Worm (Caenorhabditis elegans) whole organism, late embryonic: ENCODE measurements around the gene Y73C8B.9.

Source experiments
- C08G9.2 ChIP-seq: sonication (generic microtip); optimal IDR thresholded peaks from 2 replicates; lab custom pipeline; 2016; ENCODE audit warnings: mild to moderate bottlenecking, missing genetic modification characterization, moderate library complexity, missing compliant biosample characterization
- C38D4.7 ChIP-seq: fragments of 200-800 bp; sonication (Bioruptor generic); optimal IDR thresholded peaks from 2 replicates; lab custom pipeline; 2018; ENCODE audit warnings: mild to moderate bottlenecking, missing genetic modification characterization, moderate library complexity, missing compliant biosample characterization
- ceh-2 ChIP-seq: sonication (generic microtip); optimal IDR thresholded peaks from 2 replicates; lab custom pipeline; 2016; ENCODE audit warnings: missing genotype, missing genetic modification characterization, missing compliant biosample characterization
- ceh-22 ChIP-seq: sonication (generic microtip); optimal IDR thresholded peaks from 2 replicates; lab custom pipeline; 2017; ENCODE audit warnings: missing biosample characterization, missing genetic modification characterization
- ceh-24 ChIP-seq: sonication (generic microtip); optimal IDR thresholded peaks from 2 replicates; lab custom pipeline; 2016; ENCODE audit warnings: mild to moderate bottlenecking, missing genetic modification characterization, missing compliant biosample characterization
- ceh-30 ChIP-seq: fragments of 150-350 bp; optimal IDR thresholded peaks from 2 replicates; lab custom pipeline; 2014; ENCODE audit warnings: missing biosample characterization, missing genetic modification characterization
- ceh-31 ChIP-seq: sonication (generic microtip); optimal IDR thresholded peaks from 2 replicates; lab custom pipeline; 2016; ENCODE audit warnings: missing genetic modification characterization, missing compliant biosample characterization
- ceh-34 ChIP-seq: sonication (generic microtip); optimal IDR thresholded peaks from 2 replicates; lab custom pipeline; 2016; ENCODE audit warnings: mild to moderate bottlenecking, missing genetic modification characterization, missing compliant biosample characterization
- ceh-45 ChIP-seq: fragments of 200-800 bp; sonication (Bioruptor generic); IDR thresholded peaks from 2 replicates; pipeline ENCODE4 v1.3.6; 2022; ENCODE audit warnings: missing genetic modification reagents, missing genetic modification characterization, missing compliant biosample characterization
- ceh-48 ChIP-seq: sonication (generic microtip); optimal IDR thresholded peaks from 2 replicates; lab custom pipeline; 2016; ENCODE audit warnings: missing genetic modification characterization, inconsistent platforms, missing compliant biosample characterization
- ceh-6 ChIP-seq: fragments of 200-800 bp; sonication (Bioruptor generic); optimal IDR thresholded peaks from 2 replicates; lab custom pipeline; 2018; ENCODE audit warnings: mild to moderate bottlenecking, missing genetic modification characterization, missing compliant biosample characterization
- dmd-4 ChIP-seq: sonication (generic microtip); optimal IDR thresholded peaks from 2 replicates; lab custom pipeline; 2016; ENCODE audit warnings: borderline replicate concordance, missing genetic modification characterization, missing compliant biosample characterization
- elt-2 ChIP-seq: sonication (generic microtip); optimal IDR thresholded peaks from 2 replicates; lab custom pipeline; 2016; ENCODE audit warnings: missing genetic modification reagents, missing genetic modification characterization, missing compliant biosample characterization
- fax-1 ChIP-seq: sonication (generic microtip); optimal IDR thresholded peaks from 2 replicates; lab custom pipeline; 2016; ENCODE audit warnings: missing genotype, missing genetic modification characterization, missing compliant biosample characterization
- fkh-6 ChIP-seq: sonication (generic microtip); optimal IDR thresholded peaks from 2 replicates; lab custom pipeline; 2016; ENCODE audit warnings: missing genetic modification characterization, missing compliant biosample characterization
- gmeb-2 ChIP-seq: sonication (generic microtip); optimal IDR thresholded peaks from 2 replicates; lab custom pipeline; 2016; ENCODE audit warnings: missing genetic modification characterization, inconsistent platforms, missing compliant biosample characterization
- hlh-13 ChIP-seq: fragments of 200-800 bp; sonication (Bioruptor generic); optimal IDR thresholded peaks from 2 replicates; lab custom pipeline; 2018; ENCODE audit warnings: mild to moderate bottlenecking, missing genetic modification characterization, missing compliant biosample characterization
- hlh-6 ChIP-seq: sonication (generic microtip); optimal IDR thresholded peaks from 2 replicates; lab custom pipeline; 2016; ENCODE audit warnings: missing genotype, missing genetic modification characterization, missing compliant biosample characterization
- lin-11 ChIP-seq: fragments of 200-800 bp; sonication (Bioruptor generic); optimal IDR thresholded peaks from 2 replicates; lab custom pipeline; 2018; ENCODE audit warnings: mild to moderate bottlenecking, missing genetic modification characterization, missing compliant biosample characterization
- madf-2 ChIP-seq: sonication (generic microtip); optimal IDR thresholded peaks from 2 replicates; lab custom pipeline; 2017; ENCODE audit warnings: missing genetic modification characterization, missing compliant biosample characterization
- nfya-1 ChIP-seq: sonication (generic microtip); optimal IDR thresholded peaks from 2 replicates; lab custom pipeline; 2017; ENCODE audit warnings: missing genetic modification characterization, mild to moderate bottlenecking, missing compliant biosample characterization, antibody characterized with exemption, moderate library complexity
- nhr-232 ChIP-seq: sonication (generic microtip); optimal IDR thresholded peaks from 2 replicates; lab custom pipeline; 2016; ENCODE audit warnings: missing genetic modification characterization, missing compliant biosample characterization
- npax-4 ChIP-seq: sonication (generic microtip); optimal IDR thresholded peaks from 2 replicates; lab custom pipeline; 2016; ENCODE audit warnings: missing genetic modification characterization, missing compliant biosample characterization
- odd-2 ChIP-seq: sonication (generic microtip); optimal IDR thresholded peaks from 2 replicates; lab custom pipeline; 2017; ENCODE audit warnings: antibody characterized with exemption, mild to moderate bottlenecking, missing genetic modification characterization, missing compliant biosample characterization
- pag-3 ChIP-seq: sonication (generic microtip); optimal IDR thresholded peaks from 2 replicates; lab custom pipeline; 2016; ENCODE audit warnings: missing compliant biosample characterization, missing genetic modification characterization, borderline replicate concordance
- pat-9 ChIP-seq: fragments of 200-800 bp; sonication (Bioruptor generic); optimal IDR thresholded peaks from 2 replicates; lab custom pipeline; 2018; ENCODE audit warnings: mild to moderate bottlenecking, missing genetic modification characterization, moderate library complexity, missing compliant biosample characterization
- pax-1 ChIP-seq: fragments of 150-350 bp; optimal IDR thresholded peaks from 2 replicates; lab custom pipeline; 2014; ENCODE audit warnings: missing biosample characterization, missing genetic modification characterization
- pha-4 ChIP-seq: fragments of 150-350 bp; optimal IDR thresholded peaks from 2 replicates; lab custom pipeline; 2018; ENCODE audit warnings: missing biosample characterization, missing genetic modification reagents, missing genetic modification characterization
- pqm-1 ChIP-seq: sonication (generic microtip); optimal IDR thresholded peaks from 2 replicates; lab custom pipeline; 2016; ENCODE audit warnings: missing genetic modification characterization, missing compliant biosample characterization
- sox-2 ChIP-seq: fragments of 200-800 bp; sonication (Bioruptor generic); IDR thresholded peaks from 2 replicates; pipeline ENCODE4 v1.3.6; 2022; ENCODE audit warnings: missing genetic modification reagents, missing genetic modification characterization, missing compliant biosample characterization
- sox-4 ChIP-seq: sonication (generic microtip); optimal IDR thresholded peaks from 2 replicates; lab custom pipeline; 2017; ENCODE audit warnings: mild to moderate bottlenecking, missing genetic modification characterization, inconsistent platforms, missing compliant biosample characterization
- unc-3 ChIP-seq, 2 experiments: fragments of 200-800 bp in 1 of 2; sonication (Bioruptor generic) in 1 of 2; sonication (generic microtip) in 1 of 2; conservative IDR thresholded peaks in 1 of 2; optimal IDR thresholded peaks in 1 of 2; 2 replicates each; pipeline versions ENCODE4 v1.3.6 to Lab custom; 2016 to 2022; ENCODE audit warnings: missing compliant biosample characterization in 2 of 2, missing genetic modification characterization in 2 of 2, missing genetic modification reagents in 1 of 2
- unc-42 ChIP-seq: sonication (generic microtip); optimal IDR thresholded peaks from 2 replicates; lab custom pipeline; 2016; ENCODE audit warnings: missing genotype, missing genetic modification characterization, missing compliant biosample characterization
- zip-5 ChIP-seq: sonication (generic microtip); optimal IDR thresholded peaks from 2 replicates; lab custom pipeline; 2016; ENCODE audit warnings: missing genetic modification characterization, missing compliant biosample characterization
- ztf-16 ChIP-seq: sonication (generic microtip); optimal IDR thresholded peaks from 2 replicates; lab custom pipeline; 2017; ENCODE audit warnings: missing genetic modification characterization, missing compliant biosample characterization

The Y73C8B.9 gene

DNA sequence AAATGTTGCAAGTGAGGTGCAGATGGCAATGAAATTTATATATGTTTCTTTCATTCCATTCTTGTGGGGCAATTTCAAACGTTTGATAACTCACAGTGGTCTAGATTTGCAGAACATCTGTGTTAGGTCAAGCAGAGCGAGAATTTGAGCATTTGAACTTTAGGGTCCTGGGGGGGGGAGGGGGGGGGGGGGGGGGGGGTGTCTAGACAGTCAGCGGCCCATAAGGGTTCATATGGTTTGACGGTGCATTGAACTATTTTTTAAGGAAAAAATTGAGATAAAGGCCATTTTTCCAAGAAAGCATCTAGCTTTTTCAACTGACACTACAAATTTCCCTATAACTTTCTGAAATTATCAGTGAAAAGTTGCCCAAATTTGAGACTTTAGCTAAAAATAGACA is 7.5 kb upstream of the Y73C8B.9 start:
- TF ChIP-seq ceh-48 (tag; lab: Kevin White, UChicago) (no peak), ceh-34 (tag; lab: Kevin White, UChicago) (no peak), sox-2 (no peak), madf-2 (no peak), C38D4.7 (GFP tag; lab: Kevin White, UChicago) (no peak), ceh-24 (tag; lab: Kevin White, UChicago) (no peak), gmeb-2 (tag; lab: Kevin White, UChicago) (no peak), unc-42 (tag; lab: Kevin White, UChicago) (no peak), lin-11 (tag; lab: Kevin White, UChicago) (no peak), dmd-4 (no peak), ceh-30 (tag; lab: Kevin White, UChicago) (no peak), C08G9.2 (tag; lab: Kevin White, UChicago) (no peak), odd-2 (tag; lab: Kevin White, UChicago) (no peak), ceh-22 (tag; lab: Kevin White, UChicago) (no peak), ceh-31 (tag; lab: Kevin White, UChicago) (no peak), elt-2 (tag; lab: Kevin White, UChicago) (no peak), hlh-6 (no peak), ztf-16 (tag; lab: Kevin White, UChicago) (no peak), pax-1 (tag; lab: Kevin White, UChicago) (no peak)

DNA sequence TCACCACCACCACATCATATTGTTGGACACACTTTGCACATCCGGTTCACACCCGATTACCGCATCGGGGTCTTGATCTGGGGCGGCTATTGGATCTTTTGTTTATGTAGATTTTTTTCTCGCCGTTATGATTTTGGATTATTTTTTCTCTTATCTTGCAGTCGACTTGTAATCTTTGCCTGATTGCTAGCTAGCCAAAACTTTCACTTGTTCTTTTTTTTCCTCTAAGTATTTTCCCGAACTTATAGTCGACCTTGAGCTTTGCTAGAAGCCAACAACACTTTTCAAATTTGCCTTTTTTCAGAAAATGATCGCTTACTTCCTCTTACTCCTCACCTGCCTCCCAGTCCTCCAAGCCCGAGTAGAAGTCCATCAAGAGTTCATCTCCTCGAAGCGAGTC is 5.3 kb upstream of the Y73C8B.9 start, which contains the start of gene lag-2:
Gene lag-2 (plus strand): TSS at position 301 of the 400 bp plus-strand sequence.
- TF ChIP-seq pqm-1 (tag; lab: Kevin White, UChicago) (no peak), gmeb-2 (tag; lab: Kevin White, UChicago) (no peak), C38D4.7 (GFP tag; lab: Kevin White, UChicago) (no peak), unc-3 (GFP tag; conservative IDR thresholded peaks at IDR 0.05; lab: Robert Waterston, UW) (no peak), unc-3 (tag; optimal IDR thresholded peaks at IDR 0.05; lab: Kevin White, UChicago) (no peak), nfya-1 (no peak), hlh-13 (no peak), ceh-6 (no peak), sox-4 (tag; lab: Kevin White, UChicago) (no peak), ceh-45 (no peak), fax-1 (tag; lab: Kevin White, UChicago) (no peak), pat-9 (tag; lab: Kevin White, UChicago) (no peak), pag-3 (tag; lab: Kevin White, UChicago) (no peak), nhr-232 (tag; lab: Kevin White, UChicago) (no peak), zip-5 (tag; lab: Kevin White, UChicago) (no peak), fkh-6 (tag; lab: Kevin White, UChicago) (no peak)

DNA sequence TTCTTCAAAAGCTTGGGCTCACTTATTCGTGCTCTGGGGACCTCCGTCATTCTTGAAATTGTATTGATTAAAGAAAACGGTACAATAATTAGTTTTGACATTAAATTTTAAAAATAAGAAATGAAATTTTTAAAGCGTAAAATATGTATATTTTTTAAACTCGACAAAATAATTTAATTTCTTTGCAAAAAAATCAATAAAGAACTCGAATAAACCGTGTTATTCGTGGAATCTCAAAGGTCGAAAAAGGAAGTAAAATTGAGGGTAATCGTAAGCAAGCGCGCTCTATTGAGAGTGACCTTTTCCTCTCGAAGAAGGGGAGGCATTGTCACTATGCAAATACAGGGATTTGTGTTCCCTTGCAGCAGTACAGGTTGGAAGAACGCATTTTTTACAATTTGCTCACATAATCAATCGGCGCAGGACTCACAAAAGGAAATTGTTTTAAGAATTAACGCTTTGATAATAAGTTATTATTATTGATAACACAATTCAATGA is 1.6 kb downstream of the Y73C8B.9 start, which contains the start of gene Y73C8B.2:
Gene Y73C8B.2 (minus strand): TSS at position 51 of the 499 bp plus-strand sequence.
- TF ChIP-seq npax-4 (tag; lab: Kevin White, UChicago), result no peak
- TF ChIP-seq ceh-2 (tag; lab: Kevin White, UChicago), result no peak
- no peak for TF ChIP-seq pha-4 (tag; lab: Kevin White, UChicago)
- no peak for TF ChIP-seq C38D4.7 (GFP tag; lab: Kevin White, UChicago)

DNA sequence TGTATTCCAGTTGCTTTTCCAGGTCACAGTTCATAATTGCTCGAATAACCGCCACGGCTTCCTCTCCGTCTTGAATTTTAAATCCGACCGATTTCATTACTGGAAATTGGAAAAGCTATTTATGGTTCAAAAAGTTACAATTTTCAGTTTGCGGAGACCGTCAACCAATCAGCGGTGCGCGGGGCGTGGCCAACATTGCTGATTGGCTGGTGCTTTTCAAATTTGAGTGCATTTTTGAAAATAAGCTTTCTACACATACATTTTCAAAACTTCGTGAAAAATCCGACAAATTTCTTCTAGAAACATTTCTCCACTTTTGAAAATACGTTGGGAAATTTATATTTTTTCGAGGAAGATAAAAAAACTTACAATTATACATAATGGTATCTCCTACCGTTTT is 2.5 kb downstream of the Y73C8B.9 start:
- TF ChIP-seq nfya-1 (peak; percentile 89), pat-9 (tag; lab: Kevin White, UChicago) (no peak)
- TF ChIP-seq, all 69 proteins: peak for 1
